Fruit fly (Drosophila melanogaster): ENCODE results near the gene PH4alphaSG1.

Gene PH4alphaSG1

dm6 chr3R:30540196-30540595 is 34.7 kb upstream of the PH4alphaSG1 start (continued):
- peak; percentile 87 for TF ChIP-seq tio (GFP tag; optimal IDR thresholded peaks at IDR 0.05)
- TF ChIP-seq crc (GFP tag; optimal IDR thresholded peaks at IDR 0.05): peak; percentile 85
- peak; percentile 96 for TF ChIP-seq mam (GFP tag; optimal IDR thresholded peaks at IDR 0.05)
- TF ChIP-seq wek (GFP tag; optimal IDR thresholded peaks at IDR 0.05): peak; percentile 77
- TF ChIP-seq zf30C (GFP tag; optimal IDR thresholded peaks at IDR 0.05): peak; percentile 58
- TF ChIP-seq lbe (GFP tag; optimal IDR thresholded peaks at IDR 0.05): no peak
- TF ChIP-seq CG13894 (tag; optimal IDR thresholded peaks at IDR 0.05): peak; percentile 92
- TF ChIP-seq Stat92E (GFP tag; optimal IDR thresholded peaks at IDR 0.05): peak in 1 of 3 experiments; percentile 57
- peak; percentile 39 for TF ChIP-seq CG15073 (GFP tag; optimal IDR thresholded peaks at IDR 0.05)
- TF ChIP-seq CG6813 (GFP tag; optimal IDR thresholded peaks at IDR 0.05): peak; percentile 89
- peak; percentile 87 for TF ChIP-seq NC2α (GFP tag; optimal IDR thresholded peaks at IDR 0.05)
- TF ChIP-seq CG9797 (GFP tag; optimal IDR thresholded peaks at IDR 0.05): no peak
- TF ChIP-seq CG7987 (GFP tag; optimal IDR thresholded peaks at IDR 0.05): peak; percentile 86
- TF ChIP-seq jing (GFP tag; optimal IDR thresholded peaks at IDR 0.05): peak; percentile 79
- no peak for TF ChIP-seq CG2129 (GFP tag; IDR thresholded peaks at IDR 0.05; ENCODE audit: partially characterized antibody)
- peak; percentile 93 for TF ChIP-seq CG4820 (GFP tag; optimal IDR thresholded peaks at IDR 0.05)
- TF ChIP-seq disco-r (GFP tag; optimal IDR thresholded peaks at IDR 0.05): peak; percentile 90
- TF ChIP-seq CG4854 (GFP tag; optimal IDR thresholded peaks at IDR 0.05): peak; percentile 87
- peak; percentile 68 for TF ChIP-seq Nf-YC (tag; optimal IDR thresholded peaks at IDR 0.05)
- no peak for TF ChIP-seq CG1832 (GFP tag; optimal IDR thresholded peaks at IDR 0.05)
- peak; percentile 79 for TF ChIP-seq aop (GFP tag; IDR thresholded peaks at IDR 0.05)
- peak; percentile 82 for TF ChIP-seq CG1529 (GFP tag; optimal IDR thresholded peaks at IDR 0.05)
- peak; percentile 67 for TF ChIP-seq dmrt11E (tag; optimal IDR thresholded peaks at IDR 0.05)
- peak; percentile 52; the same call in 1 of the 2 replicates for TF ChIP-seq dan (GFP tag; IDR thresholded peaks at IDR 0.05)
- peak; percentile 96 for TF ChIP-seq ci (GFP tag; IDR thresholded peaks at IDR 0.05)
- TF ChIP-seq pfk (GFP tag; optimal IDR thresholded peaks at IDR 0.05): peak; percentile 30
- TF ChIP-seq HLH54F (GFP tag; optimal IDR thresholded peaks at IDR 0.05): peak; percentile 90
- TF ChIP-seq CG2202 (tag; optimal IDR thresholded peaks at IDR 0.05): peak; percentile 62
- peak; percentile 87 for TF ChIP-seq Xrp1 (GFP tag; IDR thresholded peaks at IDR 0.05)
- TF ChIP-seq trem (tag; optimal IDR thresholded peaks at IDR 0.05): peak; percentile 61
- TF ChIP-seq h (optimal IDR thresholded peaks at IDR 0.05): no peak
- peak; percentile 72 for TF ChIP-seq sqz (GFP tag; optimal IDR thresholded peaks at IDR 0.05)
- no peak for TF ChIP-seq CG7963 (GFP tag; IDR thresholded peaks at IDR 0.05; ENCODE audit: partially characterized antibody)
- TF ChIP-seq cas (GFP tag; IDR thresholded peaks at IDR 0.05): peak; percentile 83
- TF ChIP-seq maf-S (GFP tag; optimal IDR thresholded peaks at IDR 0.05): peak; percentile 93
- peak; percentile 77 for TF ChIP-seq sr (GFP tag; IDR thresholded peaks at IDR 0.05)
- peak; percentile 84 for TF ChIP-seq CG17361 (GFP tag; IDR thresholded peaks at IDR 0.05)
- peak; percentile 37; the same call in 1 of the 2 replicates for TF ChIP-seq GATAe (GFP tag; conservative IDR thresholded peaks at IDR 0.05)
- TF ChIP-seq ranshi (GFP tag; IDR thresholded peaks at IDR 0.05): peak; percentile 94
- peak; percentile 68 for TF ChIP-seq YL-1 (GFP tag; optimal IDR thresholded peaks at IDR 0.05)
- TF ChIP-seq slp2 (GFP tag; optimal IDR thresholded peaks at IDR 0.05): peak; percentile 82
- peak; percentile 99 for TF ChIP-seq Med (GFP tag)
- peak; percentile 13 to 93 for TF ChIP-seq bsh (GFP tag; optimal IDR thresholded peaks at IDR 0.05)
- TF ChIP-seq dysf (GFP tag; IDR thresholded peaks at IDR 0.05): peak; percentile 95
- peak; percentile 79 for TF ChIP-seq CG14965 (GFP tag; optimal IDR thresholded peaks at IDR 0.05; ENCODE audit: borderline replicate concordance)
- TF ChIP-seq croc (GFP tag; conservative IDR thresholded peaks at IDR 0.05): peak; percentile 80
- TF ChIP-seq CG10366 (GFP tag; IDR thresholded peaks at IDR 0.05): peak; percentile 94
- TF ChIP-seq CG12391 (tag; optimal IDR thresholded peaks at IDR 0.05): peak; percentile 88
- TF ChIP-seq Dip3 (GFP tag; optimal IDR thresholded peaks at IDR 0.05): peak; percentile 85
- peak; percentile 64 for TF ChIP-seq Lhr (GFP tag; optimal IDR thresholded peaks at IDR 0.05)
- peak; percentile 81 for TF ChIP-seq sima (GFP tag; optimal IDR thresholded peaks at IDR 0.05)
